Worm (Caenorhabditis elegans) whole organism, mixed stage, embryonic: Measurements from ENCODE around the gene catp-7.

Source experiments
- elt-1 ChIP-seq: sonication (generic microtip); optimal IDR thresholded peaks from 2 replicates; lab custom pipeline; 2017; ENCODE audit warnings: missing genetic modification characterization, mild to moderate bottlenecking, missing compliant biosample characterization, antibody characterized with exemption, moderate library complexity, borderline replicate concordance; ENCODE audit not compliant: insufficient read depth
- nhr-237 ChIP-seq: fragments of 150-350 bp; optimal IDR thresholded peaks from 2 replicates; lab custom pipeline; 2014; ENCODE audit warnings: missing biosample characterization, missing genetic modification characterization
- nhr-28 ChIP-seq: fragments of 150-350 bp; optimal IDR thresholded peaks from 2 replicates; lab custom pipeline; 2014; ENCODE audit warnings: missing biosample characterization, missing genetic modification characterization
- snpc-4 ChIP-seq: fragments of 150-350 bp; optimal IDR thresholded peaks from 2 replicates; lab custom pipeline; 2014; ENCODE audit warnings: missing biosample characterization, missing genetic modification characterization

ce11 chrIV:8538011-8538658 is 47.6 kb upstream of the catp-7 start:
- TF ChIP-seq nhr-28 (tag; lab: Kevin White, UChicago) (no peak), elt-1 (tag; lab: Kevin White, UChicago) (no peak), nhr-237 (tag; lab: Kevin White, UChicago) (no peak), snpc-4 (tag; lab: Kevin White, UChicago) (no peak)
